Fruit fly (Drosophila melanogaster) whole organism, prepupa: ENCODE measurements around the gene CG5377.

ENCODE experiments used
- Blimp-1 ChIP-seq: fragments of 200-800 bp; sonication (Bioruptor generic); optimal IDR thresholded peaks from 3 replicates; lab custom pipeline; 2017; ENCODE audit warnings: missing biosample characterization, missing genetic modification characterization, mild to moderate bottlenecking, moderate library complexity, missing genetic modification reagents
- CG10631 ChIP-seq: fragments of 200-800 bp; sonication (Bioruptor generic); optimal IDR thresholded peaks from 2 replicates; lab custom pipeline; 2016; ENCODE audit warnings: missing biosample characterization, missing genetic modification characterization
- CG10669 ChIP-seq: fragments of 200-800 bp; sonication (Bioruptor generic); optimal IDR thresholded peaks from 3 replicates; lab custom pipeline; 2018; ENCODE audit warnings: missing biosample characterization, mild to moderate bottlenecking, missing genetic modification characterization, moderate library complexity
- CG11294 ChIP-seq: fragments of 200-800 bp; sonication (Bioruptor generic); IDR thresholded peaks from 2 replicates; pipeline ENCODE4 v1.3.6; 2022; ENCODE audit warnings: missing biosample characterization, missing genetic modification characterization
- CG11762 ChIP-seq: fragments of 200-800 bp; sonication (Bioruptor generic); optimal IDR thresholded peaks from 3 replicates; lab custom pipeline; 2016; ENCODE audit warnings: missing biosample characterization, missing genetic modification characterization; ENCODE audit not compliant: insufficient read depth
- CG11902 ChIP-seq: fragments of 200-800 bp; sonication (Bioruptor generic); optimal IDR thresholded peaks from 3 replicates; lab custom pipeline; 2016; ENCODE audit warnings: missing biosample characterization, missing genetic modification characterization
- CG15336 ChIP-seq: fragments of 200-800 bp; sonication (Bioruptor generic); IDR thresholded peaks from 2 replicates; pipeline ENCODE4 v1.3.6; 2022; ENCODE audit warnings: missing biosample characterization, missing genetic modification characterization
- CG16779 ChIP-seq: fragments of 200-800 bp; sonication (Bioruptor generic); optimal IDR thresholded peaks from 3 replicates; lab custom pipeline; 2017; ENCODE audit warnings: missing biosample characterization, mild to moderate bottlenecking, missing genetic modification characterization
- CG3032 ChIP-seq: fragments of 200-800 bp; optimal IDR thresholded peaks from 2 replicates; lab custom pipeline; 2019; ENCODE audit warnings: missing biosample characterization, mild to moderate bottlenecking, missing genetic modification characterization, moderate library complexity
- CG31627 ChIP-seq: fragments of 200-800 bp; sonication (Bioruptor generic); optimal IDR thresholded peaks from 3 replicates; lab custom pipeline; 2016; ENCODE audit warnings: missing biosample characterization, missing genetic modification characterization
- CG32006 ChIP-seq: fragments of 200-800 bp; sonication (Bioruptor generic); optimal IDR thresholded peaks from 3 replicates; lab custom pipeline; 2017; ENCODE audit warnings: missing biosample characterization, mild to moderate bottlenecking, missing genetic modification characterization
- CG3919 ChIP-seq: fragments of 200-800 bp; sonication (Bioruptor generic); optimal IDR thresholded peaks from 3 replicates; lab custom pipeline; 2016; ENCODE audit warnings: missing biosample characterization, missing genetic modification characterization
- CG6792 ChIP-seq: fragments of 200-800 bp; sonication (Bioruptor generic); optimal IDR thresholded peaks from 3 replicates; lab custom pipeline; 2016; ENCODE audit warnings: missing biosample characterization, missing genetic modification characterization
- CG7368 ChIP-seq: fragments of 200-800 bp; sonication (Bioruptor generic); optimal IDR thresholded peaks from 3 replicates; lab custom pipeline; 2016; ENCODE audit warnings: missing biosample characterization, missing genetic modification characterization
- CG8319 ChIP-seq: fragments of 200-800 bp; sonication (Bioruptor generic); optimal IDR thresholded peaks from 3 replicates; lab custom pipeline; 2016; ENCODE audit warnings: missing biosample characterization, missing genetic modification characterization
- CG8632 ChIP-seq: fragments of 200-800 bp; sonication (Bioruptor generic); optimal IDR thresholded peaks from 3 replicates; lab custom pipeline; 2016; ENCODE audit warnings: missing biosample characterization, missing genetic modification characterization
- Eip75B ChIP-seq: fragments of 200-800 bp; sonication (Bioruptor generic); optimal IDR thresholded peaks from 3 replicates; lab custom pipeline; 2016; ENCODE audit warnings: missing biosample characterization, missing genetic modification characterization
- Eip93F ChIP-seq: fragments of 200-800 bp; sonication (Bioruptor generic); optimal IDR thresholded peaks from 2 replicates; lab custom pipeline; 2016; ENCODE audit warnings: missing biosample characterization, mild to moderate bottlenecking, missing genetic modification characterization
- Ets21C ChIP-seq: fragments of 200-800 bp; sonication (Bioruptor generic); optimal IDR thresholded peaks from 3 replicates; lab custom pipeline; 2016; ENCODE audit warnings: missing biosample characterization, missing genetic modification characterization
- Gug ChIP-seq: fragments of 200-800 bp; sonication (Bioruptor generic); IDR thresholded peaks from 2 replicates; pipeline ENCODE4 v1.3.6; 2022; ENCODE audit warnings: missing biosample characterization, missing genetic modification characterization
- Hr38 ChIP-seq: sonication (Bioruptor generic); optimal IDR thresholded peaks from 2 replicates; lab custom pipeline; 2016; ENCODE audit warnings: missing biosample characterization, missing genetic modification characterization
- Hr4 ChIP-seq: fragments of 200-800 bp; sonication (Bioruptor generic); optimal IDR thresholded peaks from 3 replicates; lab custom pipeline; 2016; ENCODE audit warnings: missing biosample characterization, missing genetic modification characterization
- Met ChIP-seq: fragments of 200-800 bp; sonication (Bioruptor generic); optimal IDR thresholded peaks from 3 replicates; lab custom pipeline; 2016; ENCODE audit warnings: missing biosample characterization, missing genetic modification characterization
- Smox ChIP-seq: fragments of 200-800 bp; sonication (Bioruptor generic); optimal IDR thresholded peaks from 3 replicates; lab custom pipeline; 2016; ENCODE audit warnings: missing biosample characterization, missing genetic modification characterization
- Sox102F ChIP-seq: fragments of 200-800 bp; sonication (Bioruptor generic); optimal IDR thresholded peaks from 2 replicates; lab custom pipeline; 2016; ENCODE audit warnings: missing biosample characterization, mild to moderate bottlenecking, missing genetic modification characterization
- Sox14 ChIP-seq: fragments of 200-800 bp; sonication (Bioruptor generic); optimal IDR thresholded peaks from 3 replicates; lab custom pipeline; 2016; ENCODE audit warnings: missing biosample characterization, missing genetic modification characterization
- achi ChIP-seq: fragments of 200-800 bp; sonication (Bioruptor generic); optimal IDR thresholded peaks from 3 replicates; lab custom pipeline; 2016; ENCODE audit warnings: missing biosample characterization, missing genetic modification characterization
- acj6 ChIP-seq: fragments of 200-800 bp; sonication (Bioruptor generic); optimal IDR thresholded peaks from 3 replicates; lab custom pipeline; 2016; ENCODE audit warnings: missing biosample characterization, missing genetic modification characterization
- dsx ChIP-seq: fragments of 200-800 bp; optimal IDR thresholded peaks from 3 replicates; lab custom pipeline; 2019; ENCODE audit warnings: missing biosample characterization, mild to moderate bottlenecking, missing genetic modification characterization, moderate library complexity; ENCODE audit not compliant: poor library complexity, severe bottlenecking
- eg ChIP-seq: fragments of 200-800 bp; sonication (Bioruptor generic); IDR thresholded peaks from 3 replicates; pipeline ENCODE4 v1.3.6; 2022; ENCODE audit warnings: missing biosample characterization, missing genetic modification characterization
- esn ChIP-seq: fragments of 200-800 bp; sonication (Bioruptor generic); optimal IDR thresholded peaks from 2 replicates; lab custom pipeline; 2016; ENCODE audit warnings: missing biosample characterization, mild to moderate bottlenecking, missing genetic modification characterization, moderate library complexity
- fd59A ChIP-seq: fragments of 200-800 bp; sonication (Bioruptor generic); optimal IDR thresholded peaks from 2 replicates; lab custom pipeline; 2017; ENCODE audit warnings: missing biosample characterization, mild to moderate bottlenecking, missing genetic modification characterization, missing genetic modification reagents
- lz ChIP-seq: fragments of 200-800 bp; sonication (Bioruptor generic); optimal IDR thresholded peaks from 3 replicates; lab custom pipeline; 2016; ENCODE audit warnings: missing biosample characterization, missing genetic modification characterization
- net ChIP-seq: fragments of 200-800 bp; sonication (Bioruptor generic); optimal IDR thresholded peaks from 3 replicates; lab custom pipeline; 2016; ENCODE audit warnings: missing biosample characterization, missing genetic modification characterization
- pdm3 ChIP-seq: fragments of 200-800 bp; sonication (Bioruptor generic); optimal IDR thresholded peaks from 3 replicates; lab custom pipeline; 2016; ENCODE audit warnings: missing biosample characterization, missing genetic modification characterization
- ss ChIP-seq, 2 experiments: fragments of 200-800 bp; sonication (Bioruptor generic); optimal IDR thresholded peaks; 2 replicates in 1 of 2; 3 replicates in 1 of 2; lab custom pipeline; 2017 to 2018; ENCODE audit warnings: mild to moderate bottlenecking in 2 of 2, missing biosample characterization in 2 of 2, missing genetic modification characterization in 2 of 2, moderate library complexity in 1 of 2
- svp ChIP-seq: fragments of 200-800 bp; sonication (Bioruptor generic); peaks from one replicate; lab custom pipeline; 2016; ENCODE audit warnings: missing biosample characterization, missing genetic modification characterization
- vri ChIP-seq: fragments of 200-800 bp; sonication (Bioruptor generic); optimal IDR thresholded peaks from 3 replicates; lab custom pipeline; 2016; ENCODE audit warnings: missing biosample characterization, mild to moderate bottlenecking, missing genetic modification characterization

Gene CG5377

dm6 chr3R:22447874-22448254, 20.1 kb downstream of the CG5377 start, which contains the start of gene CG34376 (continued):
- TF ChIP-seq Smox (GFP tag; lab: Kevin White, UChicago): no peak
- TF ChIP-seq, all 60 proteins: peak for 22

DNA sequence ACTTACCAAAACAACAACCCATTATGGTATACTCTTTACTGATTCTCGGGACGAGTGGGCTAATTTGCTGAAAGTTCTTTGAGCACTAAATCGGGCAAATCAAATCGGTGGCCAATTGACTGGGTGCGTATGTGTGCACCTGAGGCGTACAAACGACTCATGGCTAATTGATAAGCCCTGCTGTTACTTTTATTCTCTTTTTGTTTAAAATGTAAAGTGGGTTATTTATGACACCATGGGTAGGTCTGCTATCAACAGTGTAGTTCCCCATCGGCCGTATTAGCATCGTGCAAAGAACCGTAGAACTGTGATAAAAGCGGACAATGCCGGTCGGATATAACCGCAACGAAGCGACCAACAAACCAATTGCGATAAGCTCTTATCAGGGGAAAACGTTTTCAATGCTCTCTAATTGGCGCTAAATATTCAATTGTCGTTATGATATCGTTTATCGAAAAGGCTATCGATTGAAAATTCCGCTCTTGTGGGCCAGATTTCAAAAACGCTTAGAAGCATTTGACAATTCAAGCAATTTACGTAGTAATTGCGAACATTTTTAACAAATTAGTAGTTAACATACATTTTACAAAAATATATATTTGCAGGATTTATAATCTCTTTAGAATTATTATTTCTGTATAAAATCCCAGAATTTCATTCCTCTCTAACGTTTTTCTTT, 20.6 kb downstream of the CG5377 start, which contains the start of gene CG34288:
TSS of gene CG34288 (minus strand) at position 69 of the 679 bp plus-strand sequence.
- peak; percentile 21 for TF ChIP-seq Eip93F
- peak; percentile 35 for TF ChIP-seq esn (GFP tag; lab: Kevin White, UChicago)
- TF ChIP-seq acj6 (GFP tag; lab: Kevin White, UChicago): peak; percentile 31
- peak; percentile 75 for TF ChIP-seq CG15336 (GFP tag; lab: Robert Waterston, UW)
- peak; percentile 2 for TF ChIP-seq Blimp-1 (GFP tag; lab: Kevin White, UChicago)
- no peak for TF ChIP-seq Eip75B (GFP tag; lab: Kevin White, UChicago)
- TF ChIP-seq CG31627: peak; percentile 19
- TF ChIP-seq CG8632 (GFP tag; lab: Kevin White, UChicago): no peak
- peak; percentile 32 for TF ChIP-seq lz (GFP tag; lab: Kevin White, UChicago)

DNA sequence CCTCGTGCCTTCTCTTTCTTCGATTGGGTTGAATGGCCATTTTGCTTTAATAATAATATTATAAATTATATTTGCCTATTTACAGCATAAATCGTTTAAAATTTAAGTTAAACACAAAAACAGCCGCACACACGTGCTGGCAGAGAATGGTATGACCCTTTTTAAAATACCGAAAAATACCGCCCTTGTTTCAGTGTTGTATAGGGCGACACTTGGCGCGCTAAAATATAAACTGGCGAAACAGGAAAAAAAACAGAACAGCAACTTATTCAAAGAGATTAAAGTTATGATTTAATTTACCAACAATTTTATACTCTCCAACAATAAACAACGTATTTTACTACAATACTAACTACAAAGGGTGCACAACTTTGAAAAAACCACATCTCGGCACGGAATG, 21.5 kb downstream of the CG5377 start, which contains the start of gene CG12499:
TSS of gene CG12499 (minus strand) at position 95 of the 400 bp plus-strand sequence.
- no peak for TF ChIP-seq Eip75B (GFP tag; lab: Kevin White, UChicago)
- no peak for TF ChIP-seq CG8319 (GFP tag; lab: Kevin White, UChicago)
- TF ChIP-seq svp: no peak
- no peak for TF ChIP-seq fd59A (GFP tag; lab: Kevin White, UChicago)
- TF ChIP-seq eg (GFP tag; lab: Robert Waterston, UW): no peak
- TF ChIP-seq Met (GFP tag; lab: Kevin White, UChicago): no peak
- no peak for TF ChIP-seq Gug (GFP tag; lab: Robert Waterston, UW)
- no peak for TF ChIP-seq CG3032 (tag; lab: Kevin White, UChicago)
- TF ChIP-seq CG32006 (GFP tag; lab: Kevin White, UChicago): no peak
- TF ChIP-seq CG11762 (GFP tag; lab: Kevin White, UChicago): no peak
- no peak for TF ChIP-seq CG11902 (GFP tag; lab: Kevin White, UChicago)
- no peak for TF ChIP-seq CG7368 (GFP tag; lab: Kevin White, UChicago)
- no peak for TF ChIP-seq achi (GFP tag; lab: Kevin White, UChicago)
- TF ChIP-seq Hr38 (GFP tag; lab: Kevin White, UChicago): no peak
- no peak for TF ChIP-seq CG11294 (GFP tag; lab: Robert Waterston, UW)
- no peak for TF ChIP-seq Sox14 (GFP tag; lab: Kevin White, UChicago)
- TF ChIP-seq acj6 (GFP tag; lab: Kevin White, UChicago): no peak

dm6 chr3R:22438301-22438700, 29.7 kb downstream of the CG5377 start:
- TF ChIP-seq achi (GFP tag; lab: Kevin White, UChicago) (no peak), CG31627 (no peak), CG11294 (GFP tag; lab: Robert Waterston, UW) (no peak), pdm3 (no peak), dsx (no peak), Gug (GFP tag; lab: Robert Waterston, UW) (no peak), Ets21C (GFP tag; lab: Kevin White, UChicago) (no peak), CG3032 (tag; lab: Kevin White, UChicago) (no peak), acj6 (GFP tag; lab: Kevin White, UChicago) (no peak), CG32006 (GFP tag; lab: Kevin White, UChicago) (no peak), CG10669 (no peak), CG6792 (GFP tag; lab: Kevin White, UChicago) (no peak), net (GFP tag; lab: Kevin White, UChicago) (no peak)

DNA sequence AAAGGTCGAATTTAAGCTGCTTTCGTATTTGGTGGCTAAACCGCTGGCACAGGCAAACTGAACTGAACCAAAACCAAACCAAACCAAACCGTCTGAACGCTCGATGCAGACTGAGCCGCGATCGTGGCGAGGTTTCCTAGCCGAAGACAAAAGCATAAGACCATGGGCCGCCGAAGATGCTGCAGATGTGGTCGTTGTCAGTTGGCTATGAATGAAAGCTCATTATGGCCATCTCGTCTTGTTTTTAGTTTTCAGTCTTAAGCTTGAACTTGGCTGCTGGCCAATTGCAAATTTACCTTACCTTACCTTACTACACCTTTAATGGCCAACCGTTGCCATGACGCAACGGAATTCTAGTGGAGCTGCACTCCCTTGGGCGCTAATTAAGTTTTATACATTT, 31.9 kb downstream of the CG5377 start, which contains the start of gene CG13847:
TSS of gene CG13847 (minus strand) at position 101 of the 400 bp plus-strand sequence.
- TF ChIP-seq acj6 (GFP tag; lab: Kevin White, UChicago): no peak
- no peak for TF ChIP-seq lz (GFP tag; lab: Kevin White, UChicago)
- no peak for TF ChIP-seq Hr4 (GFP tag; lab: Kevin White, UChicago)
- TF ChIP-seq net (GFP tag; lab: Kevin White, UChicago): no peak
- TF ChIP-seq vri (GFP tag; lab: Kevin White, UChicago): no peak
- no peak for TF ChIP-seq CG10669
- TF ChIP-seq Sox102F (GFP tag; lab: Kevin White, UChicago): no peak
- TF ChIP-seq CG3919: no peak
- no peak for TF ChIP-seq CG7368 (GFP tag; lab: Kevin White, UChicago)
- TF ChIP-seq CG11902 (GFP tag; lab: Kevin White, UChicago): no peak
- no peak for TF ChIP-seq Met (GFP tag; lab: Kevin White, UChicago)
- no peak for TF ChIP-seq Smox (GFP tag; lab: Kevin White, UChicago)
- no peak for TF ChIP-seq ss (GFP tag; optimal IDR thresholded peaks at IDR 0.05; lab: Kevin White, UChicago)
- no peak for TF ChIP-seq CG16779 (tag; lab: Kevin White, UChicago)
- no peak for TF ChIP-seq pdm3
- no peak for TF ChIP-seq CG32006 (GFP tag; lab: Kevin White, UChicago)
- no peak for TF ChIP-seq CG10631 (GFP tag; lab: Kevin White, UChicago)
